Fruit fly (Drosophila melanogaster): Measurements from ENCODE around the gene Pus10.

dm6 chr2L:162208-162607, 7.1 kb upstream of the Pus10 start:
- no peak for TF ChIP-seq EcR (GFP tag; optimal IDR thresholded peaks at IDR 0.05)
- no peak for TF ChIP-seq CG8478 (optimal IDR thresholded peaks at IDR 0.05)
- no peak for TF ChIP-seq pan (optimal IDR thresholded peaks at IDR 0.05)
- TF ChIP-seq usp (GFP tag; optimal IDR thresholded peaks at IDR 0.05): no peak
- no peak for TF ChIP-seq Dll (optimal IDR thresholded peaks at IDR 0.05)
- no peak for TF ChIP-seq psq (optimal IDR thresholded peaks at IDR 0.05)
